Worm (Caenorhabditis elegans) whole organism, mixed stage, embryonic: Measurements from ENCODE around the gene gst-13.

Experiments
- M03D4.4 ChIP-seq: sonication (generic microtip); optimal IDR thresholded peaks from 2 replicates; lab custom pipeline; 2017; ENCODE audit warnings: mild to moderate bottlenecking, missing genetic modification characterization, missing compliant biosample characterization
- bed-3 ChIP-seq: fragments of 200-800 bp; sonication (Bioruptor generic); optimal IDR thresholded peaks from 3 replicates; lab custom pipeline; 2018; ENCODE audit warnings: mild to moderate bottlenecking, missing genetic modification characterization, moderate library complexity, missing compliant biosample characterization
- blmp-1 ChIP-seq: fragments of 150-350 bp; optimal IDR thresholded peaks from 2 replicates; lab custom pipeline; 2014; ENCODE audit warnings: missing biosample characterization, missing genetic modification characterization
- ceh-39 ChIP-seq: fragments of 150-350 bp; optimal IDR thresholded peaks from 2 replicates; lab custom pipeline; 2014; ENCODE audit warnings: missing biosample characterization, missing genetic modification characterization
- ceh-43 ChIP-seq: fragments of 200-800 bp; sonication (Bioruptor generic); optimal IDR thresholded peaks from 2 replicates; lab custom pipeline; 2018; ENCODE audit warnings: mild to moderate bottlenecking, missing genetic modification characterization, moderate library complexity, missing compliant biosample characterization
- ces-1 ChIP-seq: fragments of 150-350 bp; optimal IDR thresholded peaks from 2 replicates; lab custom pipeline; 2014; ENCODE audit warnings: missing biosample characterization, missing genetic modification reagents, missing genetic modification characterization
- cnd-1 ChIP-seq: fragments of 200-800 bp; sonication (Bioruptor generic); optimal IDR thresholded peaks from 2 replicates; lab custom pipeline; 2018; ENCODE audit warnings: mild to moderate bottlenecking, missing genetic modification characterization, missing compliant biosample characterization
- elt-1 ChIP-seq: sonication (generic microtip); optimal IDR thresholded peaks from 2 replicates; lab custom pipeline; 2017; ENCODE audit warnings: missing genetic modification characterization, mild to moderate bottlenecking, missing compliant biosample characterization, antibody characterized with exemption, moderate library complexity, borderline replicate concordance; ENCODE audit not compliant: insufficient read depth
- elt-3 ChIP-seq: fragments of 150-350 bp; optimal IDR thresholded peaks from 2 replicates; lab custom pipeline; 2014; ENCODE audit warnings: missing biosample characterization, missing genetic modification characterization
- flh-1 ChIP-seq: fragments of 200-800 bp; sonication (Bioruptor generic); optimal IDR thresholded peaks from 2 replicates; lab custom pipeline; 2018; ENCODE audit warnings: mild to moderate bottlenecking, missing genetic modification characterization, moderate library complexity, missing compliant biosample characterization
- ham-2 ChIP-seq: fragments of 200-800 bp; sonication (Bioruptor generic); optimal IDR thresholded peaks from 2 replicates; lab custom pipeline; 2018; ENCODE audit warnings: mild to moderate bottlenecking, missing genetic modification characterization, missing compliant biosample characterization
- hlh-1 ChIP-seq: fragments of 150-350 bp; optimal IDR thresholded peaks from 2 replicates; lab custom pipeline; 2014; ENCODE audit warnings: missing biosample characterization, missing genetic modification reagents, missing genetic modification characterization
- lin-13 ChIP-seq: fragments of 150-350 bp; optimal IDR thresholded peaks from 2 replicates; lab custom pipeline; 2014; ENCODE audit warnings: missing biosample characterization, missing genetic modification characterization
- lin-32 ChIP-seq: fragments of 200-800 bp; sonication (Bioruptor generic); optimal IDR thresholded peaks from 2 replicates; lab custom pipeline; 2018; ENCODE audit warnings: mild to moderate bottlenecking, missing genetic modification characterization, missing compliant biosample characterization
- lsy-2 ChIP-seq: fragments of 150-350 bp; optimal IDR thresholded peaks from 2 replicates; lab custom pipeline; 2014; ENCODE audit warnings: missing biosample characterization, missing genetic modification characterization
- mab-5 ChIP-seq: fragments of 150-350 bp; optimal IDR thresholded peaks from 2 replicates; lab custom pipeline; 2014; ENCODE audit warnings: missing biosample characterization, missing genetic modification characterization
- mep-1 ChIP-seq: fragments of 150-350 bp; optimal IDR thresholded peaks from 2 replicates; lab custom pipeline; 2017; ENCODE audit warnings: missing biosample characterization, missing genetic modification reagents, missing genetic modification characterization, inconsistent platforms
- mls-2 ChIP-seq: sonication (generic microtip); optimal IDR thresholded peaks from 2 replicates; lab custom pipeline; 2016; ENCODE audit warnings: mild to moderate bottlenecking, missing genetic modification characterization, moderate library complexity, missing compliant biosample characterization
- nhr-12 ChIP-seq: fragments of 150-350 bp; optimal IDR thresholded peaks from 2 replicates; lab custom pipeline; 2014; ENCODE audit warnings: missing biosample characterization, missing genetic modification characterization
- nhr-2 ChIP-seq: fragments of 150-350 bp; optimal IDR thresholded peaks from 2 replicates; lab custom pipeline; 2014; ENCODE audit warnings: missing biosample characterization, missing genetic modification characterization
- nhr-237 ChIP-seq: fragments of 150-350 bp; optimal IDR thresholded peaks from 2 replicates; lab custom pipeline; 2014; ENCODE audit warnings: missing biosample characterization, missing genetic modification characterization
- nhr-28 ChIP-seq: fragments of 150-350 bp; optimal IDR thresholded peaks from 2 replicates; lab custom pipeline; 2014; ENCODE audit warnings: missing biosample characterization, missing genetic modification characterization
- nhr-76 ChIP-seq: sonication (generic microtip); optimal IDR thresholded peaks from 2 replicates; lab custom pipeline; 2017; ENCODE audit warnings: missing biosample characterization, missing genetic modification characterization
- sem-2 ChIP-seq: fragments of 200-800 bp; sonication (Bioruptor generic); optimal IDR thresholded peaks from 2 replicates; lab custom pipeline; 2018; ENCODE audit warnings: mild to moderate bottlenecking, missing genetic modification characterization, missing compliant biosample characterization
- sptf-1 ChIP-seq: sonication (generic microtip); optimal IDR thresholded peaks from 2 replicates; lab custom pipeline; 2017; ENCODE audit warnings: mild to moderate bottlenecking, missing genetic modification characterization, moderate library complexity, missing compliant biosample characterization
- tbx-8 ChIP-seq: fragments of 200-800 bp; sonication (Bioruptor generic); optimal IDR thresholded peaks from 2 replicates; lab custom pipeline; 2018; ENCODE audit warnings: mild to moderate bottlenecking, missing genetic modification characterization, moderate library complexity, missing compliant biosample characterization
- unc-120 ChIP-seq: sonication (generic microtip); optimal IDR thresholded peaks from 2 replicates; lab custom pipeline; 2017; ENCODE audit warnings: missing genetic modification characterization, missing compliant biosample characterization; ENCODE audit not compliant: poor library complexity, severe bottlenecking
- unc-39 ChIP-seq: fragments of 150-350 bp; optimal IDR thresholded peaks from 2 replicates; lab custom pipeline; 2014; ENCODE audit warnings: missing biosample characterization, missing genetic modification characterization
- unc-62 ChIP-seq: fragments of 150-350 bp; optimal IDR thresholded peaks from 2 replicates; lab custom pipeline; 2014; ENCODE audit warnings: missing biosample characterization, missing genetic modification reagents, missing genetic modification characterization
- zip-8 ChIP-seq: fragments of 150-350 bp; optimal IDR thresholded peaks from 2 replicates; lab custom pipeline; 2014; ENCODE audit warnings: missing biosample characterization, missing genetic modification characterization
- ztf-11 ChIP-seq: fragments of 150-350 bp; optimal IDR thresholded peaks from 2 replicates; lab custom pipeline; 2014; ENCODE audit warnings: missing biosample characterization, missing genetic modification characterization

Gene gst-13

DNA sequence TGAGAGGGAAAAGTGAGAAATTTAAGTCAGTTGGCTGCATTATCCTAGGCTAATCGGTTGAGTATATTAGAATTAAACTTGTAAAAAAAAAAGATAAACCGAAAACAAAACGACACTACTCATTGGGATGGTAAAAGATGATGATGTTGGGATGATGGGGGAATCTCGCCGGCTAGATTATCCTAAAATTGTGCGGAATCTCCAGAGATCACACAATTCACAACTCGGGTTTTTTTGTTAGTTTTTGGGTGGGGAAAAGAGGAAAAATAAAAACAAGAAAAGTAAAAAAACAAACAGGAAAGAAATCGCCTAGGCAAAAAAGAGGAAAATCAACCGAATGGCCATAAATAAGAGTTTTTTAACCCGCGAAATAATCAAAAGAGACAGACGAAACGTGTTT is 43.9 kb downstream of the gst-13 start:
- TF ChIP-seq ztf-11 (tag; lab: Kevin White, UChicago) (no peak), lsy-2 (tag; lab: Kevin White, UChicago) (no peak), blmp-1 (tag; lab: Kevin White, UChicago) (no peak), ceh-39 (tag; lab: Kevin White, UChicago) (no peak), mep-1 (no peak), unc-120 (tag; lab: Kevin White, UChicago) (no peak), ham-2 (no peak), cnd-1 (tag; lab: Kevin White, UChicago) (no peak), elt-3 (no peak), nhr-12 (tag; lab: Kevin White, UChicago) (no peak), nhr-76 (tag; lab: Kevin White, UChicago) (no peak), zip-8 (no peak), nhr-28 (tag; lab: Kevin White, UChicago) (no peak), sptf-1 (no peak), ces-1 (GFP tag; lab: Kevin White, UChicago) (no peak), sem-2 (GFP tag; lab: Kevin White, UChicago) (no peak)

DNA sequence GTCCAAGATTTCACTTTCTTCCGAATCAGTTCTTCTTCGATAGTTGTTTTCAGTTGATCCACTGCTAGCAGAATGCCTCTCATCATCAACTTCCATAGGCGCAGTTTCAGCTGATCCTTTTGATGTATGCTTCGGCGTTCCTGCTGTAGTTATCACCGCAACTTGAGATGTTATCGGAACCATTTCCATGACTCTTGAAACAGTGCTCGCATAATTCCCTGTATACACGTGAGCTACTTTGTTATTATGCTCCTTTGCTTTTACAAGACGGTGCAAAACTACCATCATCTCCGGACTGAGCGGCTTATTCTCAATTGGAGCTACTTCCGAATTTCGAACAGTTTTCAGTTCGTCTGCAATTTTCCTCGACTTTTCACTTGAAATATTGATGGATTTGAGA is 45.9 kb downstream of the gst-13 start:
- TF ChIP-seq nhr-28 (tag; lab: Kevin White, UChicago) = no peak
- no peak for TF ChIP-seq nhr-237 (tag; lab: Kevin White, UChicago)
- TF ChIP-seq cnd-1 (tag; lab: Kevin White, UChicago) = no peak
- TF ChIP-seq lin-13 (tag; lab: Kevin White, UChicago) = no peak
- no peak for TF ChIP-seq ceh-43 (GFP tag; lab: Kevin White, UChicago)
- no peak for TF ChIP-seq nhr-2 (tag; lab: Kevin White, UChicago)
- no peak for TF ChIP-seq ces-1 (GFP tag; lab: Kevin White, UChicago)
- no peak for TF ChIP-seq ham-2
- TF ChIP-seq hlh-1 (tag; lab: Kevin White, UChicago) = no peak
- TF ChIP-seq ceh-39 (tag; lab: Kevin White, UChicago) = no peak
- no peak for TF ChIP-seq blmp-1 (tag; lab: Kevin White, UChicago)

DNA sequence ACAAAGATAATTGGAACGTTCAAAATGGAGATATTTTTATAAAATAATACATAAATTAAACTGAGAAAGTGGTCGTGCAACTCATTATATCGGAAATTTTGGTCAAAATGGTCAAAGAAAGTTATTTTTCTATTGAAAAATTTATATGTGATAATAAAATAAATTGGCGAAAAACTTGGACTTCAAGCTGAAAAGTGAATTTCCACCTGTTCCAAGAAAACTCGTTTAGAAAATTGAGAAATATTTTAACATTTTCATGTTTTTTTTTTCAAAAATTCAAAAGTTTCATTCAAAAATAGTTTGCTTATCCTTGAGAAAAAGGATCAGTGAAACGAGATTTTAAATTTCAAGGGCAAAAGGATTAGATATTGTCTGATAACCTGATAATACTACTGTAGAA is 47.8 kb downstream of the gst-13 start:
- TF ChIP-seq ces-1 (GFP tag; lab: Kevin White, UChicago) = no peak
- TF ChIP-seq nhr-2 (tag; lab: Kevin White, UChicago) = no peak
- TF ChIP-seq sptf-1 = no peak
- no peak for TF ChIP-seq nhr-76 (tag; lab: Kevin White, UChicago)
- TF ChIP-seq tbx-8 (GFP tag; lab: Kevin White, UChicago) = no peak
- no peak for TF ChIP-seq hlh-1 (tag; lab: Kevin White, UChicago)
- TF ChIP-seq blmp-1 (tag; lab: Kevin White, UChicago) = no peak
- no peak for TF ChIP-seq ham-2
- TF ChIP-seq bed-3 (GFP tag; lab: Kevin White, UChicago) = no peak
- TF ChIP-seq lsy-2 (tag; lab: Kevin White, UChicago) = no peak
- no peak for TF ChIP-seq lin-32 (GFP tag; lab: Kevin White, UChicago)

DNA sequence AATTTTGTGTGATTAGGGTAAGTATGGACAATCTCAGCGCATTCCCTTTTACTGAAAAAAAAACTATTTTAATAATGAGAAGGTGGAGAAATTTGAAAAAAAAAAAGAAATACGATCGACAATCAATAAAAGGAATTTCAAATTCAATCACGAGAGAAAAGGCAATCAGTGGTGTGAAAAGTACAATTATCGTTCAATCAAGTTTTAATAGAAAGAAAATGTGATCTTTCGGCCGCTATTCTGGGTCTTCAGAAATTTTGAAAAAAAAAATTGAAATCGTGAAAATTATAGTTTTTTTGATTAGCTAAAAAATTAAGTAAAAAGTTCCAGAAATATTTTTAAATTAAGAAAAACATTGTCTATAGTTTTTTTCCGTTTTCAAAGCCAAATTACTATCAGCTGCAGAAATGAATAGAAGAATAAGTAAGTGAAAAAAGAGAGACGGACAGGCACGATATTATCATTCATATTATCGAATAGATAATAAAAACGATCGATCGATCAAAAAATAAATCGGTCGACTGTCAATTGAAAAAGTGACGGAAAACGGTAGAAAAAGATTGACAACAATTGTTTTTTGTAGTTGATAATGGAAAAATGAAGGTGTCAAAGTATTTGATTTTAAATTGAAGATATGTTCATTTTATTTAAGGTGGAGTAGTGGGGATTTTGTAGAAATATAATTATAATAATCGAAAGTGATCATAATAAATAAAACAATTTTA is 49.0 kb downstream of the gst-13 start, which contains the start of gene gldi-3:
TSS of gene gldi-3 (minus strand) at position 51 of the 725 bp plus-strand sequence.
- TF ChIP-seq unc-39 (no peak), lin-13 (tag; lab: Kevin White, UChicago) (no peak), cnd-1 (tag; lab: Kevin White, UChicago) (no peak), tbx-8 (GFP tag; lab: Kevin White, UChicago) (no peak), unc-62 (GFP tag; lab: Kevin White, UChicago) (no peak), hlh-1 (tag; lab: Kevin White, UChicago) (no peak), ceh-43 (GFP tag; lab: Kevin White, UChicago) (no peak), mls-2 (no peak), ham-2 (no peak), zip-8 (no peak), flh-1 (GFP tag; lab: Kevin White, UChicago) (no peak), blmp-1 (tag; lab: Kevin White, UChicago) (no peak), mab-5 (tag; lab: Kevin White, UChicago) (no peak), bed-3 (GFP tag; lab: Kevin White, UChicago) (no peak), ces-1 (GFP tag; lab: Kevin White, UChicago) (no peak), elt-1 (tag; lab: Kevin White, UChicago) (no peak), nhr-76 (tag; lab: Kevin White, UChicago) (no peak), lsy-2 (tag; lab: Kevin White, UChicago) (no peak), elt-3 (no peak), M03D4.4 (no peak)
